Worm (Caenorhabditis elegans): ENCODE measurements around the gene F37B12.3.

Gene F37B12.3

DNA sequence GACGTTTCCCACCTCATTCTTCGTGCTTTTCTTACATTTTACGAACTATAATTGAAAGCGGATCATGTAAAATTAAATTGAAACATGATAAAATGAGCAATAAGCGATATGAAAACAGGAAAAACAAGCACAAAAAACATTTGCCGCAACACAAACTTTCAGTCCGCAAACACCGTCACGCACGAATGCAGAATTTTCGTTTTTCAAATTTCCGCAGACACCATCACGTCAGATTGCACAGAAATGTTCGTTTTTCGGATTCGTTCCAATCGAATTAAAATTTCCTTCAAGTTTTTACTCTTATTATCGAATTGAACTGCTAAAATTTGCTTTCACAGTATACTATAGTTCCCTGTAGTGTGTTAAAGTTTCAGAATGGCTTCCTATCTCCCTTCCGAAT is 13.4 kb upstream of the F37B12.3 start, which contains the start of gene chmp-7 (continued):
- TF ChIP-seq hrde-1 (tag; optimal IDR thresholded peaks at IDR 0.05; ENCODE audit: borderline replicate concordance) (no peak), tbp1 (GFP tag; optimal IDR thresholded peaks at IDR 0.05) (peak; percentile 66), lin-40 (tag; optimal IDR thresholded peaks at IDR 0.05) (peak; percentile 76), madf-10 (tag; optimal IDR thresholded peaks at IDR 0.05) (peak; percentile 72), Y56A3A.18 (GFP tag; IDR thresholded peaks at IDR 0.05) (no peak), zfh-2 (GFP tag; conservative IDR thresholded peaks at IDR 0.05) (no peak), cebp-2 (GFP tag; IDR thresholded peaks at IDR 0.05) (no peak), let-526 (GFP tag; IDR thresholded peaks at IDR 0.05) (no peak), dpl-1 (GFP tag; optimal IDR thresholded peaks at IDR 0.05) (peak; percentile 86), B0336.3 (GFP tag; IDR thresholded peaks at IDR 0.05) (0 out of 2 replicates have a peak, but pooled peaks have one; percentile 43), lsy-27 (tag; optimal IDR thresholded peaks at IDR 0.05; ENCODE audit: borderline replicate concordance, insufficient read depth) (peak; percentile 86), rpc-1 (optimal IDR thresholded peaks at IDR 0.05) (no peak), rpc-1 (tag; optimal IDR thresholded peaks at IDR 0.05) (no peak), nfyb-1 (GFP tag; IDR thresholded peaks at IDR 0.05) (peak; percentile 81), B0035.1 (tag; optimal IDR thresholded peaks at IDR 0.05) (no peak), akir-1 (GFP tag; optimal IDR thresholded peaks at IDR 0.05) (no peak), nfya-2 (GFP tag; IDR thresholded peaks at IDR 0.05) (no peak), somi-1 (GFP tag; optimal IDR thresholded peaks at IDR 0.05) (no peak), him-1 (tag; optimal IDR thresholded peaks at IDR 0.05) (peak; percentile 7), snpc-1.3 (tag; optimal IDR thresholded peaks at IDR 0.05; ENCODE audit: insufficient read depth) (peak; percentile 76), mcd-1 (GFP tag; IDR thresholded peaks at IDR 0.05) (peak; percentile 85), F39B2.1 (GFP tag; IDR thresholded peaks at IDR 0.05) (no peak), madf-3 (GFP tag; IDR thresholded peaks at IDR 0.05) (0 out of 2 replicates have a peak, but pooled peaks have one; percentile 64), Y67H2A.10 (GFP tag; conservative IDR thresholded peaks at IDR 0.05) (no peak), attf-5 (GFP tag; optimal IDR thresholded peaks at IDR 0.05) (peak; percentile 96), ztf-25 (GFP tag; IDR thresholded peaks at IDR 0.05) (no peak), rec-8 (tag; optimal IDR thresholded peaks at IDR 0.05) (no peak), efl-1 (GFP tag; optimal IDR thresholded peaks at IDR 0.05) (peak; percentile 83), madf-8 (GFP tag; conservative IDR thresholded peaks at IDR 0.05) (peak; percentile 55), F22D6.2 (tag; optimal IDR thresholded peaks at IDR 0.05) (no peak), aptf-2 (GFP tag; conservative IDR thresholded peaks at IDR 0.05) (no peak), F52B5.7 (tag; optimal IDR thresholded peaks at IDR 0.05) (no peak), D2030.7 (GFP tag; IDR thresholded peaks at IDR 0.05) (peak; percentile 51; the same call in 1 of the 2 replicates), sptf-2 (GFP tag; optimal IDR thresholded peaks at IDR 0.05) (no peak), F23B12.7 (tag; optimal IDR thresholded peaks at IDR 0.05; ENCODE audit: insufficient read depth) (peak; percentile 90), K12H6.12 (tag; optimal IDR thresholded peaks at IDR 0.05) (peak; percentile 56), T07F8.4 (tag; optimal IDR thresholded peaks at IDR 0.05) (no peak), F37B4.10 (GFP tag; IDR thresholded peaks at IDR 0.05) (no peak)

DNA sequence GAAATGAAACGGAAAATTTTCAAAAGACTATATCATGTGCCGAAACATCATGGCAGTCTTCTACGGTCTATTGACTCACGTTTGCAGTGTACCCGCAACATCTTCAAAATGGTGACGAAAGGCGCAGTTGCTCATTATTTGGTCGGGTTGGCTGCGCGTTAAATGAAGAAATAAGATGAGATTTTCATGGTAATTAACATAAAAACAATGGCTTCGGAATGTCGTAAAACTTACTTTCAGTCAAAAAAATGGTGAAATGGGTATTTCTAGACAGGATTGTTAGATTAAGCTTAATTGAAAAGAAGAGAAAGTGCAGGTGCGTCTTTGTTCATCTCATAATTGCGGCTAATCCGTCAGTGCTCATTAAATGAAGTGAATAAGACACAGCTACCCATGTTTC is 12.4 kb upstream of the F37B12.3 start, which contains the start of gene T24B8.7:
Gene T24B8.7, minus strand, starts transcription at position 101 of the 400 bp plus-strand sequence.
- no peak for TF ChIP-seq bed-2 (GFP tag; IDR thresholded peaks at IDR 0.05)
- 0 out of 2 replicates have a peak, but pooled peaks have one; percentile 20 for TF ChIP-seq ceh-58 (GFP tag; IDR thresholded peaks at IDR 0.05)
